Worm (Caenorhabditis elegans) whole organism, L4 larva: ENCODE results near the gene gpx-6.

Experiments used
- F26F4.8 ChIP-seq: fragments of 200-800 bp; sonication (Bioruptor generic); conservative IDR thresholded peaks from 2 replicates; pipeline ENCODE4 v1.3.6; 2022; ENCODE audit warnings: missing genetic modification characterization, missing compliant biosample characterization
- F44E2.7 ChIP-seq: fragments of 200-800 bp; sonication (Bioruptor generic); IDR thresholded peaks from 2 replicates; pipeline ENCODE4 v2.1.2; 2022; ENCODE audit warnings: missing genetic modification characterization, missing compliant biosample characterization
- T20F7.1 ChIP-seq: fragments of 200-800 bp; sonication (Bioruptor generic); optimal IDR thresholded peaks from 2 replicates; lab custom pipeline; 2018; ENCODE audit warnings: mild to moderate bottlenecking, missing genetic modification characterization, missing compliant biosample characterization
- Y5F2A.4 ChIP-seq: fragments of 200-800 bp; sonication (Bioruptor generic); optimal IDR thresholded peaks from 2 replicates; lab custom pipeline; 2018; ENCODE audit warnings: mild to moderate bottlenecking, missing genetic modification characterization, missing compliant biosample characterization
- ZK546.5 ChIP-seq, 2 experiments: sonication (generic microtip); optimal IDR thresholded peaks; 2 replicates each; lab custom pipeline; 2017; ENCODE audit warnings: missing biosample characterization in 2 of 2, missing genetic modification characterization in 2 of 2
- aly-2 ChIP-seq: sonication (generic microtip); optimal IDR thresholded peaks from 2 replicates; lab custom pipeline; 2018; ENCODE audit warnings: missing biosample characterization, missing genetic modification characterization
- ama-1 ChIP-seq: fragments of 150-350 bp; optimal IDR thresholded peaks from 2 replicates; lab custom pipeline; 2014; ENCODE audit warnings: inconsistent platforms, mixed read lengths
- ceh-62 ChIP-seq: sonication (generic microtip); optimal IDR thresholded peaks from 2 replicates; lab custom pipeline; 2017; ENCODE audit warnings: missing biosample characterization, missing genetic modification characterization
- ceh-82 ChIP-seq: sonication (generic microtip); optimal IDR thresholded peaks from 2 replicates; lab custom pipeline; 2017; ENCODE audit warnings: missing biosample characterization, missing genetic modification characterization
- daf-12 ChIP-seq: fragments of 150-350 bp; optimal IDR thresholded peaks from 2 replicates; lab custom pipeline; 2014; ENCODE audit warnings: missing biosample characterization, missing genetic modification reagents, missing genetic modification characterization
- daf-16 ChIP-seq, 3 experiments: sonication (generic microtip); optimal IDR thresholded peaks; 2 replicates each; lab custom pipeline; 2016 to 2017; ENCODE audit warnings: missing genetic modification characterization in 3 of 3, missing genetic modification reagents in 3 of 3, mild to moderate bottlenecking in 2 of 3, missing compliant biosample characterization in 2 of 3, missing biosample characterization in 1 of 3, moderate library complexity in 1 of 3
- daf-8 ChIP-seq: fragments of 200-800 bp; sonication (Bioruptor generic); IDR thresholded peaks from 2 replicates; pipeline ENCODE4 v1.3.6; 2022; ENCODE audit warnings: missing genetic modification characterization, missing compliant biosample characterization
- dmd-6 ChIP-seq: fragments of 200-800 bp; sonication (Bioruptor generic); IDR thresholded peaks from 2 replicates; pipeline ENCODE4 v1.3.6; 2022; ENCODE audit warnings: missing genetic modification reagents, missing genetic modification characterization, missing compliant biosample characterization
- dve-1 ChIP-seq: sonication (generic microtip); optimal IDR thresholded peaks from 2 replicates; lab custom pipeline; 2017; ENCODE audit warnings: antibody characterized with exemption, mild to moderate bottlenecking, missing genetic modification characterization, missing compliant biosample characterization; ENCODE audit not compliant: insufficient read depth
- egl-27 ChIP-seq: sonication (generic microtip); optimal IDR thresholded peaks from 3 replicates; lab custom pipeline; 2017; ENCODE audit warnings: missing biosample characterization, missing genetic modification reagents, missing genetic modification characterization
- hif-1 ChIP-seq, 2 experiments: sonication (generic microtip); optimal IDR thresholded peaks; 2 replicates each; lab custom pipeline; 2016 to 2017; ENCODE audit warnings: missing compliant biosample characterization in 2 of 2, missing genetic modification characterization in 2 of 2, missing genetic modification reagents in 2 of 2, missing genotype in 2 of 2, mild to moderate bottlenecking in 1 of 2
- hlh-11 ChIP-seq: fragments of 200-800 bp; sonication (Bioruptor generic); optimal IDR thresholded peaks from 2 replicates; lab custom pipeline; 2018; ENCODE audit warnings: mild to moderate bottlenecking, missing genetic modification characterization, missing compliant biosample characterization
- hlh-30 ChIP-seq: sonication (generic microtip); optimal IDR thresholded peaks from 2 replicates; lab custom pipeline; 2017; ENCODE audit warnings: antibody characterized with exemption, mild to moderate bottlenecking, missing genetic modification characterization, missing compliant biosample characterization; ENCODE audit not compliant: insufficient read depth
- hmg-1.1 ChIP-seq: fragments of 200-800 bp; sonication (Bioruptor generic); IDR thresholded peaks from 2 replicates; pipeline ENCODE4 v1.3.6; 2022; ENCODE audit warnings: missing genetic modification reagents, missing genetic modification characterization, missing compliant biosample characterization
- jun-1 ChIP-seq: fragments of 150-350 bp; optimal IDR thresholded peaks from 2 replicates; lab custom pipeline; 2014; ENCODE audit warnings: missing biosample characterization, missing genetic modification reagents, missing genetic modification characterization
- lin-1 ChIP-seq: fragments of 200-800 bp; sonication (Bioruptor generic); IDR thresholded peaks from 2 replicates; pipeline ENCODE4 v1.3.6; 2022; ENCODE audit warnings: missing genetic modification reagents, missing genetic modification characterization, missing compliant biosample characterization
- lin-13 ChIP-seq: fragments of 150-350 bp; optimal IDR thresholded peaks from 2 replicates; lab custom pipeline; 2014; ENCODE audit warnings: missing biosample characterization, missing genetic modification reagents, missing genetic modification characterization
- lin-38 ChIP-seq: fragments of 200-800 bp; sonication (Bioruptor generic); IDR thresholded peaks from 2 replicates; pipeline ENCODE4 v1.3.6; 2022; ENCODE audit warnings: missing genetic modification reagents, missing genetic modification characterization, missing compliant biosample characterization
- lin-39 ChIP-seq: fragments of 150-350 bp; optimal IDR thresholded peaks from 2 replicates; lab custom pipeline; 2014; ENCODE audit warnings: missing biosample characterization, missing genetic modification reagents, missing genetic modification characterization
- lir-3 ChIP-seq: sonication (generic microtip); optimal IDR thresholded peaks from 2 replicates; lab custom pipeline; 2016; ENCODE audit warnings: mild to moderate bottlenecking, missing genetic modification characterization, missing compliant biosample characterization
- lsy-2 ChIP-seq, 2 experiments: fragments of 150-350 bp in 1 of 2; sonication (generic microtip) in 1 of 2; optimal IDR thresholded peaks; 2 replicates each; lab custom pipeline; 2014 to 2017; ENCODE audit warnings: missing biosample characterization in 2 of 2, missing genetic modification characterization in 2 of 2
- madf-5 ChIP-seq, 2 experiments: fragments of 200-800 bp; sonication (Bioruptor generic); IDR thresholded peaks; 2 replicates each; pipeline ENCODE4 v1.3.6; 2022; ENCODE audit warnings: missing compliant biosample characterization in 2 of 2, missing genetic modification characterization in 2 of 2
- mdl-1 ChIP-seq, 2 experiments: fragments of 150-350 bp in 1 of 2; sonication (generic microtip) in 1 of 2; optimal IDR thresholded peaks; 2 replicates each; lab custom pipeline; 2014 to 2017; ENCODE audit warnings: missing biosample characterization in 2 of 2, missing genetic modification characterization in 2 of 2
- mep-1 ChIP-seq: fragments of 150-350 bp; sonication (generic microtip); optimal IDR thresholded peaks from 3 replicates; lab custom pipeline; 2014; ENCODE audit warnings: missing biosample characterization, missing genetic modification characterization
- mes-2 ChIP-seq: sonication (generic microtip); optimal IDR thresholded peaks from 2 replicates; lab custom pipeline; 2016; ENCODE audit warnings: missing genotype, mild to moderate bottlenecking, missing genetic modification characterization, missing compliant biosample characterization; ENCODE audit not compliant: poor library complexity, severe bottlenecking
- mxl-3 ChIP-seq: fragments of 200-800 bp; sonication (Bioruptor generic); optimal IDR thresholded peaks from 2 replicates; lab custom pipeline; 2018; ENCODE audit warnings: mild to moderate bottlenecking, missing genetic modification characterization, missing compliant biosample characterization
- nhr-102 ChIP-seq: sonication (generic microtip); optimal IDR thresholded peaks from 2 replicates; lab custom pipeline; 2016; ENCODE audit warnings: mild to moderate bottlenecking, missing genetic modification characterization, moderate library complexity, missing compliant biosample characterization
- nhr-11 ChIP-seq: fragments of 150-350 bp; optimal IDR thresholded peaks from 2 replicates; lab custom pipeline; 2014; ENCODE audit warnings: missing biosample characterization, missing genetic modification characterization
- nhr-28 ChIP-seq: fragments of 150-350 bp; optimal IDR thresholded peaks from 2 replicates; lab custom pipeline; 2014; ENCODE audit warnings: missing biosample characterization, missing genetic modification characterization
- nhr-41 ChIP-seq: fragments of 200-800 bp; sonication (Bioruptor generic); IDR thresholded peaks from 2 replicates; pipeline ENCODE4 v1.3.6; 2022; ENCODE audit warnings: missing genetic modification reagents, missing genetic modification characterization, missing compliant biosample characterization
- nhr-48 ChIP-seq: sonication (generic microtip); optimal IDR thresholded peaks from 2 replicates; lab custom pipeline; 2016; ENCODE audit warnings: mild to moderate bottlenecking, missing genetic modification characterization, missing compliant biosample characterization
- nhr-6 ChIP-seq: fragments of 150-350 bp; optimal IDR thresholded peaks from 2 replicates; lab custom pipeline; 2014; ENCODE audit warnings: missing biosample characterization, missing genetic modification characterization
- nhr-77 ChIP-seq: fragments of 150-350 bp; optimal IDR thresholded peaks from 2 replicates; lab custom pipeline; 2014; ENCODE audit warnings: missing biosample characterization, missing genetic modification characterization
- pqm-1 ChIP-seq: sonication (generic microtip); optimal IDR thresholded peaks from 2 replicates; lab custom pipeline; 2017; ENCODE audit warnings: missing biosample characterization, missing genetic modification characterization
- rbr-2 ChIP-seq: sonication (generic microtip); optimal IDR thresholded peaks from 2 replicates; lab custom pipeline; 2016; ENCODE audit warnings: missing genotype, missing genetic modification characterization, missing compliant biosample characterization
- sdz-12 ChIP-seq: fragments of 200-800 bp; sonication (Bioruptor generic); optimal IDR thresholded peaks from 2 replicates; lab custom pipeline; 2018; ENCODE audit warnings: mild to moderate bottlenecking, missing genetic modification characterization, missing compliant biosample characterization
- set-16 ChIP-seq: fragments of 200-800 bp; sonication (Bioruptor generic); IDR thresholded peaks from 2 replicates; pipeline ENCODE4 v1.3.6; 2022; ENCODE audit warnings: missing genetic modification reagents, missing genetic modification characterization, missing compliant biosample characterization
- tag-97 ChIP-seq: fragments of 200-800 bp; sonication (Bioruptor generic); IDR thresholded peaks from 2 replicates; pipeline ENCODE4 v1.3.6; 2022; ENCODE audit warnings: missing genetic modification characterization, missing compliant biosample characterization
- tra-1 ChIP-seq: fragments of 200-800 bp; sonication (Bioruptor generic); IDR thresholded peaks from 2 replicates; pipeline ENCODE4 v1.3.6; 2022; ENCODE audit warnings: missing genetic modification reagents, missing genetic modification characterization, missing compliant biosample characterization
- unc-62 ChIP-seq, 3 experiments: fragments of 150-350 bp in 1 of 3; sonication (generic microtip); optimal IDR thresholded peaks in 2 of 3; peaks in 1 of 3; 1 replicate in 1 of 3; 2 replicates in 2 of 3; lab custom pipeline; 2014 to 2017; ENCODE audit warnings: missing biosample characterization in 3 of 3, missing genetic modification characterization in 3 of 3, missing genetic modification reagents in 3 of 3, missing genotype in 1 of 3
- zag-1 ChIP-seq: fragments of 150-350 bp; optimal IDR thresholded peaks from 2 replicates; lab custom pipeline; 2014; ENCODE audit warnings: missing biosample characterization, missing genetic modification characterization
- zfp-2 ChIP-seq: sonication (generic microtip); optimal IDR thresholded peaks from 2 replicates; lab custom pipeline; 2016; ENCODE audit warnings: mild to moderate bottlenecking, missing genetic modification characterization, missing compliant biosample characterization
- ztf-11 ChIP-seq: fragments of 150-350 bp; optimal IDR thresholded peaks from 2 replicates; lab custom pipeline; 2014; ENCODE audit warnings: missing biosample characterization, missing genetic modification characterization

gpx-6 gene

DNA sequence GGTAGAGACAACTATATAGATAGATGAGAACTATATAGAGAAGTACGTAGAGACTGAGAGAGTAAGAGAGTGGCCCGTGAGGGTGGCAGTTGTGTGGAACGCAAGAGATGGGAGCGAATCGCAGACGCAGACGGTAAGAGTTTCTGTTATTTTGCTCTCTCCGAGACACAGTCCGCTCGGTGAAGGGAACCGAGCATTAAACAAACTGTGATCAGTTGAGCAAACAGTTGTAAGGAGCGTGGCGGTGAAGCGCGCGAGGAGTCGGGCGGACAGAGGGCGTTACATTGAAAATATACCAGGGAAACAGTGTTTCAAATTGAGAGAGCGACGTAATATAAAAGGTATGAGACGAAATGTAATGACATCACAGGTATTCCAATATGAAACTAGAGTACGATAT, 7.5 kb downstream of the gpx-6 start (continued):
- peak in 1 of 2 experiments; percentile 61 for TF ChIP-seq hif-1 (tag; optimal IDR thresholded peaks at IDR 0.05; lab: Kevin White, UChicago)
- no peak for TF ChIP-seq F26F4.8 (GFP tag; lab: Robert Waterston, UW)
- TF ChIP-seq mxl-3 (GFP tag; lab: Kevin White, UChicago): peak; percentile 80
- peak in 1 of 2 experiments; percentile 99 for TF ChIP-seq unc-62 (GFP tag; optimal IDR thresholded peaks at IDR 0.05 in 1 of 2; lab: Kevin White, UChicago)
- no peak for TF ChIP-seq unc-62 (tag; optimal IDR thresholded peaks at IDR 0.05; lab: Kevin White, UChicago)
- no peak for TF ChIP-seq ceh-82
- TF ChIP-seq daf-16 (GFP tag; optimal IDR thresholded peaks at IDR 0.05; lab: Kevin White, UChicago): no peak
- TF ChIP-seq daf-16 (tag; optimal IDR thresholded peaks at IDR 0.05; lab: Kevin White, UChicago): peak; percentile 89
- TF ChIP-seq lin-1 (GFP tag; lab: Robert Waterston, UW): peak; percentile 31; the same call in 1 of the 2 replicates
- no peak for TF ChIP-seq nhr-11 (tag; lab: Kevin White, UChicago)
- no peak for TF ChIP-seq daf-12 (tag; lab: Kevin White, UChicago)
- no peak for TF ChIP-seq jun-1
- peak; percentile 21 for TF ChIP-seq pqm-1 (tag; lab: Kevin White, UChicago)
- TF ChIP-seq aly-2 (tag; lab: Kevin White, UChicago): no peak
- TF ChIP-seq nhr-48: peak; percentile 82
- peak; percentile 78 for TF ChIP-seq dve-1 (tag; lab: Kevin White, UChicago)
- TF ChIP-seq Y5F2A.4: no peak
- no peak for TF ChIP-seq ama-1 (lab: Kevin White, UChicago)
- peak; percentile 71 for TF ChIP-seq nhr-102 (tag; lab: Kevin White, UChicago)
- peak in 1 of 2 experiments; percentile 35 for TF ChIP-seq mdl-1 (tag; optimal IDR thresholded peaks at IDR 0.05; lab: Kevin White, UChicago)
- peak; percentile 55 for TF ChIP-seq set-16 (GFP tag; lab: Robert Waterston, UW)
- TF ChIP-seq nhr-41 (GFP tag; lab: Robert Waterston, UW): no peak
- TF ChIP-seq mes-2 (tag; lab: Kevin White, UChicago): peak; percentile 65
- TF ChIP-seq rbr-2 (tag; lab: Kevin White, UChicago): peak; percentile 48
- TF ChIP-seq egl-27 (tag; lab: Kevin White, UChicago): no peak
- TF ChIP-seq F44E2.7 (GFP tag; lab: Robert Waterston, UW): no peak
- TF ChIP-seq nhr-6 (tag; lab: Kevin White, UChicago): peak; percentile 30
- TF ChIP-seq zag-1 (tag; lab: Kevin White, UChicago): no peak
- no peak for TF ChIP-seq lir-3 (tag; lab: Kevin White, UChicago)
- no peak for TF ChIP-seq ZK546.5 (tag; optimal IDR thresholded peaks at IDR 0.05; lab: Kevin White, UChicago)
- peak; percentile 43 for TF ChIP-seq T20F7.1 (GFP tag; lab: Kevin White, UChicago)
- TF ChIP-seq madf-5 (GFP tag; IDR thresholded peaks at IDR 0.05; lab: Robert Waterston, UW): no peak
- TF ChIP-seq tra-1 (GFP tag; lab: Robert Waterston, UW): peak; percentile 63; the same call in 1 of the 2 replicates
- no peak for TF ChIP-seq zfp-2 (tag; lab: Kevin White, UChicago)
- TF ChIP-seq sdz-12 (GFP tag; lab: Kevin White, UChicago): no peak
- no peak for TF ChIP-seq ceh-62 (tag; lab: Kevin White, UChicago)
- TF ChIP-seq dmd-6 (GFP tag; lab: Robert Waterston, UW): peak; percentile 91
- peak; percentile 10 for TF ChIP-seq lin-13
- TF ChIP-seq tag-97: no peak
- no peak for TF ChIP-seq ztf-11 (tag; lab: Kevin White, UChicago)
- TF ChIP-seq mep-1 (tag; lab: Kevin White, UChicago): peak; percentile 41

DNA sequence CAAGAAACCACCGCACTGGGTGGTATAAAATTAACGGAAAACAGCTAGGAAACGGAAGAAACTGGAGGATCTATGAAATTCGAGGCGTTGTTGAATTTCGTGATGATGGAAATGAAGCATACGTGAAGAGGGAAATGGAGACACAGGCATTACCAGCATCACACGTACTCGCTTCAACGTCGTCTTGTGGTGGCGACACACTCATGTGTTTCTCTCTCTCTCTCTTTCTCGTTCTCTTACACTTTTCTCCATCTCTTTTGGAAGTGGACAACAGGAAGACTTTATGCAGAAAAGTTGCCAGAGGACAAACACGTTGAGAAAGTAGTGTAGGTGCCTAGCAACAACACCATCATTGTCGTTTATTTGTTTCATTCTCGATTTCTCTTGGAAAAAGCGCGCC, 10.4 kb downstream of the gpx-6 start:
- TF ChIP-seq mep-1 (tag; lab: Kevin White, UChicago) (peak; percentile 5), daf-8 (GFP tag; lab: Robert Waterston, UW) (no peak), mxl-3 (GFP tag; lab: Kevin White, UChicago) (peak; percentile 81), mdl-1 (tag; optimal IDR thresholded peaks at IDR 0.05; lab: Kevin White, UChicago) (peak in 1 of 2 experiments; percentile 72), nhr-11 (tag; lab: Kevin White, UChicago) (peak; percentile 22), lsy-2 (tag; optimal IDR thresholded peaks at IDR 0.05; lab: Kevin White, UChicago) (peak in 1 of 2 experiments; percentile 38), lin-38 (GFP tag; lab: Robert Waterston, UW) (no peak), nhr-77 (tag; lab: Kevin White, UChicago) (peak; percentile 19), hlh-11 (tag; lab: Kevin White, UChicago) (peak; percentile 25), dmd-6 (GFP tag; lab: Robert Waterston, UW) (0 out of 2 replicates have a peak, but pooled peaks have one; percentile 10), hmg-1.1 (GFP tag; lab: Robert Waterston, UW) (0 out of 2 replicates have a peak, but pooled peaks have one; percentile 15), lin-1 (GFP tag; lab: Robert Waterston, UW) (no peak), nhr-28 (peak; percentile 41), hlh-30 (tag; lab: Kevin White, UChicago) (peak; percentile 95), daf-16 (GFP tag; optimal IDR thresholded peaks at IDR 0.05; lab: Kevin White, UChicago) (no peak), daf-16 (tag; optimal IDR thresholded peaks at IDR 0.05; lab: Kevin White, UChicago) (peak; percentile 13), lin-39 (tag; lab: Kevin White, UChicago) (no peak)
- TF ChIP-seq, all 104 proteins: peak for 12
